Worm (Caenorhabditis elegans) whole organism, late embryonic: Measurements from ENCODE around the gene apc-17.
A peak's percentile ranks its signal among the peaks of the same experiment; 100 is the strongest.

Experiments used
- C08G9.2 ChIP-seq: sonication (generic microtip); optimal IDR thresholded peaks from 2 replicates; lab custom pipeline; 2016; ENCODE audit warnings: mild to moderate bottlenecking, missing genetic modification characterization, moderate library complexity, missing compliant biosample characterization
- K02D7.2 ChIP-seq: sonication (generic microtip); optimal IDR thresholded peaks from 2 replicates; lab custom pipeline; 2017; ENCODE audit warnings: mild to moderate bottlenecking, missing genetic modification characterization, missing compliant biosample characterization
- K09A11.1 ChIP-seq: sonication (generic microtip); optimal IDR thresholded peaks from 2 replicates; lab custom pipeline; 2017; ENCODE audit warnings: antibody characterized with exemption, mild to moderate bottlenecking, missing genetic modification characterization, missing compliant biosample characterization; ENCODE audit not compliant: insufficient read depth
- Y22D7AL.16 ChIP-seq: sonication (generic microtip); optimal IDR thresholded peaks from 2 replicates; lab custom pipeline; 2016; ENCODE audit warnings: missing genetic modification characterization, missing compliant biosample characterization
- ahr-1 ChIP-seq: sonication (generic microtip); optimal IDR thresholded peaks from 2 replicates; lab custom pipeline; 2016; ENCODE audit warnings: missing genetic modification characterization, missing compliant biosample characterization
- ama-1 ChIP-seq: fragments of 150-350 bp; optimal IDR thresholded peaks from 2 replicates; lab custom pipeline; 2014
- ceh-14 ChIP-seq: sonication (generic microtip); optimal IDR thresholded peaks from 2 replicates; lab custom pipeline; 2016; ENCODE audit warnings: missing genotype, missing genetic modification characterization, missing compliant biosample characterization
- ceh-18 ChIP-seq: sonication (generic microtip); optimal IDR thresholded peaks from 2 replicates; lab custom pipeline; 2016; ENCODE audit warnings: missing genetic modification characterization, missing compliant biosample characterization
- ceh-19 ChIP-seq: fragments of 200-800 bp; sonication (Bioruptor generic); optimal IDR thresholded peaks from 2 replicates; lab custom pipeline; 2018; ENCODE audit warnings: mild to moderate bottlenecking, missing genetic modification characterization, missing compliant biosample characterization
- ceh-2 ChIP-seq: sonication (generic microtip); optimal IDR thresholded peaks from 2 replicates; lab custom pipeline; 2016; ENCODE audit warnings: missing genotype, missing genetic modification characterization, missing compliant biosample characterization
- ceh-22 ChIP-seq: sonication (generic microtip); optimal IDR thresholded peaks from 2 replicates; lab custom pipeline; 2017; ENCODE audit warnings: missing biosample characterization, missing genetic modification characterization
- ceh-31 ChIP-seq: sonication (generic microtip); optimal IDR thresholded peaks from 2 replicates; lab custom pipeline; 2016; ENCODE audit warnings: missing genetic modification characterization, missing compliant biosample characterization
- ceh-34 ChIP-seq: sonication (generic microtip); optimal IDR thresholded peaks from 2 replicates; lab custom pipeline; 2016; ENCODE audit warnings: mild to moderate bottlenecking, missing genetic modification characterization, missing compliant biosample characterization
- dmd-4 ChIP-seq: sonication (generic microtip); optimal IDR thresholded peaks from 2 replicates; lab custom pipeline; 2016; ENCODE audit warnings: borderline replicate concordance, missing genetic modification characterization, missing compliant biosample characterization
- elt-2 ChIP-seq: sonication (generic microtip); optimal IDR thresholded peaks from 2 replicates; lab custom pipeline; 2016; ENCODE audit warnings: missing genetic modification reagents, missing genetic modification characterization, missing compliant biosample characterization
- eyg-1 ChIP-seq: sonication (generic microtip); optimal IDR thresholded peaks from 2 replicates; lab custom pipeline; 2016; ENCODE audit warnings: missing genotype, missing genetic modification characterization, missing compliant biosample characterization
- fax-1 ChIP-seq: sonication (generic microtip); optimal IDR thresholded peaks from 2 replicates; lab custom pipeline; 2016; ENCODE audit warnings: missing genotype, missing genetic modification characterization, missing compliant biosample characterization
- hlh-6 ChIP-seq: sonication (generic microtip); optimal IDR thresholded peaks from 2 replicates; lab custom pipeline; 2016; ENCODE audit warnings: missing genotype, missing genetic modification characterization, missing compliant biosample characterization
- lim-6 ChIP-seq: sonication (generic microtip); optimal IDR thresholded peaks from 2 replicates; lab custom pipeline; 2016; ENCODE audit warnings: missing genetic modification characterization, missing compliant biosample characterization
- lin-11 ChIP-seq: fragments of 200-800 bp; sonication (Bioruptor generic); optimal IDR thresholded peaks from 2 replicates; lab custom pipeline; 2018; ENCODE audit warnings: mild to moderate bottlenecking, missing genetic modification characterization, missing compliant biosample characterization
- nfya-1 ChIP-seq: sonication (generic microtip); optimal IDR thresholded peaks from 2 replicates; lab custom pipeline; 2017; ENCODE audit warnings: missing genetic modification characterization, mild to moderate bottlenecking, missing compliant biosample characterization, antibody characterized with exemption, moderate library complexity
- nhr-11 ChIP-seq: fragments of 150-350 bp; optimal IDR thresholded peaks from 2 replicates; lab custom pipeline; 2014; ENCODE audit warnings: missing biosample characterization, missing genetic modification characterization
- nhr-232 ChIP-seq: sonication (generic microtip); optimal IDR thresholded peaks from 2 replicates; lab custom pipeline; 2016; ENCODE audit warnings: missing genetic modification characterization, missing compliant biosample characterization
- npax-4 ChIP-seq: sonication (generic microtip); optimal IDR thresholded peaks from 2 replicates; lab custom pipeline; 2016; ENCODE audit warnings: missing genetic modification characterization, missing compliant biosample characterization
- pag-3 ChIP-seq: sonication (generic microtip); optimal IDR thresholded peaks from 2 replicates; lab custom pipeline; 2016; ENCODE audit warnings: missing compliant biosample characterization, missing genetic modification characterization, borderline replicate concordance
- pat-9 ChIP-seq: fragments of 200-800 bp; sonication (Bioruptor generic); optimal IDR thresholded peaks from 2 replicates; lab custom pipeline; 2018; ENCODE audit warnings: mild to moderate bottlenecking, missing genetic modification characterization, moderate library complexity, missing compliant biosample characterization
- pros-1 ChIP-seq: fragments of 150-350 bp; optimal IDR thresholded peaks from 2 replicates; lab custom pipeline; 2014; ENCODE audit warnings: missing biosample characterization, missing genetic modification reagents, missing genetic modification characterization
- ref-2 ChIP-seq: sonication (generic microtip); optimal IDR thresholded peaks from 2 replicates; lab custom pipeline; 2016; ENCODE audit warnings: missing genetic modification characterization, missing compliant biosample characterization
- sox-2 ChIP-seq: fragments of 200-800 bp; sonication (Bioruptor generic); IDR thresholded peaks from 2 replicates; pipeline ENCODE4 v1.3.6; 2022; ENCODE audit warnings: missing genetic modification reagents, missing genetic modification characterization, missing compliant biosample characterization
- tbx-7 ChIP-seq: sonication (generic microtip); optimal IDR thresholded peaks from 2 replicates; lab custom pipeline; 2016; ENCODE audit warnings: missing genotype, missing genetic modification characterization, missing compliant biosample characterization
- unc-3 ChIP-seq, 2 experiments: fragments of 200-800 bp in 1 of 2; sonication (Bioruptor generic) in 1 of 2; sonication (generic microtip) in 1 of 2; conservative IDR thresholded peaks in 1 of 2; optimal IDR thresholded peaks in 1 of 2; 2 replicates each; pipeline versions ENCODE4 v1.3.6 to Lab custom; 2016 to 2022; ENCODE audit warnings: missing compliant biosample characterization in 2 of 2, missing genetic modification characterization in 2 of 2, missing genetic modification reagents in 1 of 2
- unc-42 ChIP-seq: sonication (generic microtip); optimal IDR thresholded peaks from 2 replicates; lab custom pipeline; 2016; ENCODE audit warnings: missing genotype, missing genetic modification characterization, missing compliant biosample characterization
- unc-55 ChIP-seq: sonication (generic microtip); optimal IDR thresholded peaks from 2 replicates; lab custom pipeline; 2017; ENCODE audit warnings: missing biosample characterization, missing genetic modification reagents, missing genetic modification characterization
- ztf-16 ChIP-seq: sonication (generic microtip); optimal IDR thresholded peaks from 2 replicates; lab custom pipeline; 2017; ENCODE audit warnings: missing genetic modification characterization, missing compliant biosample characterization

Gene apc-17

ce11 chrII:11125059-11125594 lies 17.2 kb downstream of the apc-17 start:
- TF ChIP-seq ref-2 (tag; lab: Kevin White, UChicago) (no peak), ahr-1 (no peak), pag-3 (tag; lab: Kevin White, UChicago) (no peak), unc-3 (GFP tag; conservative IDR thresholded peaks at IDR 0.05; lab: Robert Waterston, UW) (no peak), unc-3 (tag; optimal IDR thresholded peaks at IDR 0.05; lab: Kevin White, UChicago) (no peak), ceh-34 (tag; lab: Kevin White, UChicago) (no peak), ceh-22 (tag; lab: Kevin White, UChicago) (no peak), pat-9 (tag; lab: Kevin White, UChicago) (no peak), eyg-1 (tag; lab: Kevin White, UChicago) (no peak), sox-2 (GFP tag; lab: Robert Waterston, UW) (no peak), unc-42 (tag; lab: Kevin White, UChicago) (no peak), ceh-14 (tag; lab: Kevin White, UChicago) (no peak), ztf-16 (tag; lab: Kevin White, UChicago) (no peak), ceh-18 (tag; lab: Kevin White, UChicago) (no peak), npax-4 (tag; lab: Kevin White, UChicago) (no peak), ceh-19 (no peak), lin-11 (tag; lab: Kevin White, UChicago) (no peak)

- TF ChIP-seq tbx-7 (tag; lab: Kevin White, UChicago) (no peak), C08G9.2 (tag; lab: Kevin White, UChicago) (no peak), lim-6 (tag; lab: Kevin White, UChicago) (no peak), Y22D7AL.16 (tag; lab: Kevin White, UChicago) (no peak), hlh-6 (tag; lab: Kevin White, UChicago) (no peak), nfya-1 (peak; percentile 70), unc-55 (GFP tag; lab: Kevin White, UChicago) (peak; percentile 19), ceh-31 (tag; lab: Kevin White, UChicago) (no peak), pros-1 (tag; lab: Kevin White, UChicago) (no peak), dmd-4 (tag; lab: Kevin White, UChicago) (no peak), ceh-22 (tag; lab: Kevin White, UChicago) (no peak), nhr-232 (tag; lab: Kevin White, UChicago) (no peak), ceh-2 (no peak)
- TF ChIP-seq, all 69 proteins: peak for 2
Measured at ce11 chrII:11126312-11127000, 18.5 kb downstream of the apc-17 start, which contains the start of the genes rps-9 and lsm-1. Gene rps-9 (minus strand): TSS chrII:11126362. Gene lsm-1 (plus strand): TSS chrII:11126950.

- no peak for TF ChIP-seq K02D7.2 (tag; lab: Kevin White, UChicago)
- TF ChIP-seq unc-42 (tag; lab: Kevin White, UChicago) = no peak
- TF ChIP-seq nhr-11 = no peak
- TF ChIP-seq ref-2 (tag; lab: Kevin White, UChicago) = no peak
- no peak for TF ChIP-seq ceh-31 (tag; lab: Kevin White, UChicago)
- TF ChIP-seq fax-1 (tag; lab: Kevin White, UChicago) = no peak
- no peak for TF ChIP-seq tbx-7 (tag; lab: Kevin White, UChicago)
- TF ChIP-seq ama-1 (lab: Kevin White, UChicago) = no peak
- TF ChIP-seq ztf-16 (tag; lab: Kevin White, UChicago) = no peak
- no peak for TF ChIP-seq pros-1 (tag; lab: Kevin White, UChicago)
- TF ChIP-seq ceh-18 (tag; lab: Kevin White, UChicago) = no peak
- no peak for TF ChIP-seq K09A11.1 (tag; lab: Kevin White, UChicago)
- no peak for TF ChIP-seq elt-2 (tag; lab: Kevin White, UChicago)
Measured at ce11 chrII:11127364-11127763, 19.4 kb downstream of the apc-17 start, which contains the start of gene F40F8.1. Gene F40F8.1 (plus strand): TSS chrII:11127664.
